Worm (Caenorhabditis elegans): ENCODE results near the gene arrd-15.

DNA sequence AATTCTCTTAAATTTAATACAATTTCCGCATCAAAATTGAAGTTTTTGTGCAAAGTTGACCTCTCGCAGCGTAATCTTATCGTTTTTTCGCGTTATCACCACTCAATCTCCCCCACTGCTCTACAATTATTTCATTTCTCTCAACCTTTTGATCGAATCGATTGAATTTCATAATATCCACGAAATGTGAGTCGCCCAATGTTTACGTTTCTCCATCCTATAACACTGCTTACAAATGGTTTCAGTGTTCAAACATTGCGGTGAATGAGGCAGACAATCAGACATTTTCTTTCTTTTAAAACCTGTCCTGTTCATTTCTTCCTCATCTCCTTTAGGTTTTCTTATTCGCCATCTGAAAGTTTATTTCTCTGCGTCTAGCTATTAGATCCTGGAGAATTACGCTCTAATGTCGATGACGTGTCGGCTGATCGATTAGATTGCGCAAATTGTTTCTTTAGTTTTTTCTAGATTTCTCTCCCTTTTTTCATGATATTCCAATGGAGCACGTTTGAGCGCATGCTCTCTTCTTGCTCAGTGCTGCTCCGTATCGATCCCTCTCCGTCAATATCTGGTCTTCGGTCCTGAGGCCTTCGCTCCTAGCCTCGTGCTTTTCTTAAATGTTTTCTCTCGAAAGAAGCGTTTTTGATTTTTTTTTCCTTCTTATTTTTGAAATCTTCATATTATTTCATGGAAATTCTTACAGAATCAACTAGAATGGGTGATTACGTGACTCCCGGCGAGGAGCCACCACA lies 24.7 kb upstream of the arrd-15 start, which contains the start of gene unc-32:
- TF ChIP-seq hlh-13 (GFP tag; optimal IDR thresholded peaks at IDR 0.05) (no peak), ceh-6 (GFP tag; optimal IDR thresholded peaks at IDR 0.05) (no peak), sox-4 (tag; optimal IDR thresholded peaks at IDR 0.05) (no peak), sox-2 (GFP tag; IDR thresholded peaks at IDR 0.05) (no peak), dmd-4 (tag; optimal IDR thresholded peaks at IDR 0.05; ENCODE audit: borderline replicate concordance) (no peak), fkh-10 (GFP tag; optimal IDR thresholded peaks at IDR 0.05) (no peak), ceh-48 (tag; optimal IDR thresholded peaks at IDR 0.05) (peak; percentile 94), ama-1 (optimal IDR thresholded peaks at IDR 0.05) (no peak), nfya-1 (tag; optimal IDR thresholded peaks at IDR 0.05) (peak; percentile 42), elt-2 (tag; optimal IDR thresholded peaks at IDR 0.05) (peak; percentile 31), pag-3 (tag; optimal IDR thresholded peaks at IDR 0.05; ENCODE audit: borderline replicate concordance) (no peak), F13H6.1 (tag; optimal IDR thresholded peaks at IDR 0.05) (no peak), C08G9.2 (tag; optimal IDR thresholded peaks at IDR 0.05) (no peak), tbx-2 (tag; optimal IDR thresholded peaks at IDR 0.05) (peak; percentile 48)
